Worm (Caenorhabditis elegans) whole organism, early embryonic: ENCODE results near the gene M176.11.
"Not testable (repeated sequence)": the region's sequence is repeated elsewhere in the genome, so short reads cannot be mapped to it uniquely, and the experiment has no call there.

Experiments
- B0310.2 ChIP-seq: sonication (generic microtip); optimal IDR thresholded peaks from 2 replicates; lab custom pipeline; 2016; ENCODE audit warnings: mild to moderate bottlenecking, missing genetic modification characterization, missing compliant biosample characterization
- F13C5.2 ChIP-seq: sonication (generic microtip); optimal IDR thresholded peaks from 2 replicates; lab custom pipeline; 2017; ENCODE audit warnings: mild to moderate bottlenecking, missing genetic modification characterization, inconsistent platforms, missing compliant biosample characterization
- aly-1 ChIP-seq: sonication (generic microtip); optimal IDR thresholded peaks from 2 replicates; lab custom pipeline; 2016; ENCODE audit warnings: missing genetic modification characterization, missing compliant biosample characterization
- ama-1 ChIP-seq: fragments of 150-350 bp; optimal IDR thresholded peaks from 2 replicates; lab custom pipeline; 2014
- ceh-13 ChIP-seq: fragments of 200-800 bp; sonication (Bioruptor generic); optimal IDR thresholded peaks from 2 replicates; lab custom pipeline; 2018; ENCODE audit warnings: mild to moderate bottlenecking, missing genetic modification characterization, missing compliant biosample characterization
- ceh-36 ChIP-seq: sonication (generic microtip); optimal IDR thresholded peaks from 2 replicates; lab custom pipeline; 2016; ENCODE audit warnings: missing genetic modification characterization, inconsistent platforms, missing compliant biosample characterization
- ets-7 ChIP-seq: sonication (generic microtip); optimal IDR thresholded peaks from 2 replicates; lab custom pipeline; 2016; ENCODE audit warnings: missing genotype, missing genetic modification characterization, missing compliant biosample characterization
- flt-1 ChIP-seq: fragments of 200-800 bp; sonication (Bioruptor generic); IDR thresholded peaks from 2 replicates; pipeline ENCODE4 v1.3.6; 2022; ENCODE audit warnings: missing genetic modification characterization, missing compliant biosample characterization
- hmbx-1 ChIP-seq: sonication (generic microtip); optimal IDR thresholded peaks from 2 replicates; lab custom pipeline; 2016; ENCODE audit warnings: mild to moderate bottlenecking, missing genetic modification characterization, missing compliant biosample characterization
- hmg-4 ChIP-seq: fragments of 200-800 bp; sonication (Bioruptor generic); optimal IDR thresholded peaks from 2 replicates; lab custom pipeline; 2018; ENCODE audit warnings: mild to moderate bottlenecking, missing genetic modification characterization, missing compliant biosample characterization
- hnd-1 ChIP-seq: sonication (generic microtip); optimal IDR thresholded peaks from 2 replicates; lab custom pipeline; 2016; ENCODE audit warnings: missing genetic modification characterization, missing compliant biosample characterization
- pes-1 ChIP-seq: fragments of 200-800 bp; sonication (Bioruptor generic); IDR thresholded peaks from 2 replicates; pipeline ENCODE4 v1.3.6; 2022; ENCODE audit warnings: missing genetic modification reagents, missing genetic modification characterization, missing compliant biosample characterization
- scrt-1 ChIP-seq: fragments of 200-800 bp; sonication (Bioruptor generic); IDR thresholded peaks from 2 replicates; pipeline ENCODE4 v1.3.6; 2022; ENCODE audit warnings: missing genetic modification characterization, missing compliant biosample characterization
- sea-1 ChIP-seq: fragments of 200-800 bp; sonication (Bioruptor generic); conservative IDR thresholded peaks from 2 replicates; pipeline ENCODE4 v1.3.6; 2022; ENCODE audit warnings: missing genetic modification characterization, missing compliant biosample characterization
- tbx-11 ChIP-seq: fragments of 200-800 bp; sonication (Bioruptor generic); IDR thresholded peaks from 2 replicates; pipeline ENCODE4 v1.3.6; 2022; ENCODE audit warnings: missing genetic modification characterization, missing compliant biosample characterization
- tbx-37 ChIP-seq: fragments of 200-800 bp; sonication (Bioruptor generic); conservative IDR thresholded peaks from 2 replicates; pipeline ENCODE4 v1.3.6; 2022; ENCODE audit warnings: missing genetic modification reagents, missing genetic modification characterization, missing compliant biosample characterization
- tra-4 ChIP-seq: sonication (generic microtip); optimal IDR thresholded peaks from 2 replicates; lab custom pipeline; 2017; ENCODE audit warnings: missing genetic modification characterization, missing compliant biosample characterization

Gene M176.11

ce11 chrII:9443522-9443921, 21.5 kb downstream of the M176.11 start, which contains the start of gene chil-15:
TSS of gene chil-15 (minus strand) at chrII:9443622.
- no peak for TF ChIP-seq hmbx-1 (tag; lab: Kevin White, UChicago)
- TF ChIP-seq hmg-4 = no peak
- no peak for TF ChIP-seq sea-1 (GFP tag; lab: Robert Waterston, UW)
- no peak for TF ChIP-seq hnd-1 (tag; lab: Kevin White, UChicago)
- TF ChIP-seq ets-7 (tag; lab: Kevin White, UChicago) = no peak
- no peak for TF ChIP-seq ceh-13 (GFP tag; lab: Kevin White, UChicago)
- TF ChIP-seq aly-1 (tag; lab: Kevin White, UChicago) = no peak
- TF ChIP-seq flt-1 (GFP tag; lab: Robert Waterston, UW) = no peak
- no peak for TF ChIP-seq B0310.2 (tag; lab: Kevin White, UChicago)
- no peak for TF ChIP-seq F13C5.2 (tag; lab: Kevin White, UChicago)
- no peak for TF ChIP-seq ceh-36 (tag; lab: Kevin White, UChicago)
- no peak for TF ChIP-seq tbx-37 (GFP tag; lab: Robert Waterston, UW)

DNA sequence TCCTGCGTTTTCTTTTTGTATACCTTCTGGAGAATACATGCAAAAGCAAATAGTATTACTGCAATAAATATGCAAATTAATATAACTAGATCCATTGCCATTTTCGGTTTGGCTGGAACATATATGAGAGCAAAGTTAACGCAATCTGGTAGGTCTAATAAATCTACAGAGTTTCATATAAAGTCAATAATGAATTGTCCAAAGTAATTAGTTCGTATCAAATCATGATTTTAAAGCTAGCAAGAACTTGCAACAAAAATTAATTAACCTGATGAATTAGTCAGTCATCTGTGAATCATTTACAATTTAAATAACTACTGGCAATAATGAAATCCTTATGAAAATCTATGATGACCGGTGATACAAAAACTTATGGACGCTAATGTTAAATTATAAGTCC, 23.3 kb downstream of the M176.11 start, which contains the start of gene R09D1.13:
Gene R09D1.13, minus strand, starts transcription at position 101 of the 400 bp plus-strand sequence.
- TF ChIP-seq ets-7 (tag; lab: Kevin White, UChicago) (no peak), hmbx-1 (tag; lab: Kevin White, UChicago) (no peak), ceh-36 (tag; lab: Kevin White, UChicago) (no peak), F13C5.2 (tag; lab: Kevin White, UChicago) (no peak), hnd-1 (tag; lab: Kevin White, UChicago) (no peak), tbx-11 (GFP tag; lab: Robert Waterston, UW) (no peak), tra-4 (tag; lab: Kevin White, UChicago) (no peak), hmg-4 (no peak), sea-1 (GFP tag; lab: Robert Waterston, UW) (no peak)

ce11 chrII:9447965-9448364, 25.9 kb downstream of the M176.11 start, which contains the start of gene chil-18:
TSS of gene chil-18 (plus strand) at chrII:9448265.
- TF ChIP-seq hnd-1 (tag; lab: Kevin White, UChicago) = no peak
- no peak for TF ChIP-seq hmg-4
- no peak for TF ChIP-seq tbx-11 (GFP tag; lab: Robert Waterston, UW)
- TF ChIP-seq tbx-37 (GFP tag; lab: Robert Waterston, UW) = no peak
- TF ChIP-seq hmbx-1 (tag; lab: Kevin White, UChicago) = no peak
- TF ChIP-seq sea-1 (GFP tag; lab: Robert Waterston, UW) = no peak
- no peak for TF ChIP-seq tra-4 (tag; lab: Kevin White, UChicago)

DNA sequence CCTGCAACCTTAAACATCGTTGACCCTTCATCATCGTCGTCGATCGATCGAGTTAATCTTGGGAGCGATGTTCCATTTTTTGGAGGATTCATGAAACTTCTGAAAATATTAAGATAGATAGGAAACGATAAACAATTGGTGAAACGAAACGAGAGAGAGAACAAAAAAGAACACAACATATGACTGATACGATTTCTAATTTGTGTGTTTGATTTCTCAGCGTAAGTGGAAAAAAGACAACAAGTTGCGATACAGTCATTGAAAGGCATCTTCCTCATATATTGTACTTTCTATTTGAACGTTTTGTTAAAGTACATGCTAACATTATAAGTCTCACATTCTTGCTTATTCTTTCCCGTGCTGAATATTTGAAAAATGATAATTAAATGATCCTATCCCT, 30.1 kb downstream of the M176.11 start, which contains the start of gene R09D1.12:
Gene R09D1.12, minus strand, starts transcription at position 101 of the 400 bp plus-strand sequence.
- TF ChIP-seq hnd-1 (tag; lab: Kevin White, UChicago); aly-1 (tag; lab: Kevin White, UChicago); pes-1 (GFP tag; lab: Robert Waterston, UW): not testable (repeated sequence)

- no peak for TF ChIP-seq flt-1 (GFP tag; lab: Robert Waterston, UW)
- no peak for TF ChIP-seq B0310.2 (tag; lab: Kevin White, UChicago)
- no peak for TF ChIP-seq ama-1 (lab: Kevin White, UChicago)
- no peak for TF ChIP-seq ets-7 (tag; lab: Kevin White, UChicago)
- TF ChIP-seq ceh-36 (tag; lab: Kevin White, UChicago) = no peak
- TF ChIP-seq hnd-1 (tag; lab: Kevin White, UChicago) = no peak
- TF ChIP-seq sea-1 (GFP tag; lab: Robert Waterston, UW) = no peak
- TF ChIP-seq tra-4 (tag; lab: Kevin White, UChicago) = no peak
- no peak for TF ChIP-seq tbx-37 (GFP tag; lab: Robert Waterston, UW)
- TF ChIP-seq tbx-11 (GFP tag; lab: Robert Waterston, UW) = no peak
- no peak for TF ChIP-seq scrt-1
- no peak for TF ChIP-seq hmbx-1 (tag; lab: Kevin White, UChicago)
Observed at ce11 chrII:9454304-9454703, 32.2 kb downstream of the M176.11 start, which contains the start of gene chil-19. TSS of gene chil-19 (minus strand) at chrII:9454404.

ce11 chrII:9459462-9459861, 37.4 kb downstream of the M176.11 start, which contains the start of gene R09D1.14:
TSS of gene R09D1.14 (minus strand) at chrII:9459562.
- TF ChIP-seq ama-1 (lab: Kevin White, UChicago); ets-7 (tag; lab: Kevin White, UChicago); F13C5.2 (tag; lab: Kevin White, UChicago): not testable (repeated sequence)

DNA sequence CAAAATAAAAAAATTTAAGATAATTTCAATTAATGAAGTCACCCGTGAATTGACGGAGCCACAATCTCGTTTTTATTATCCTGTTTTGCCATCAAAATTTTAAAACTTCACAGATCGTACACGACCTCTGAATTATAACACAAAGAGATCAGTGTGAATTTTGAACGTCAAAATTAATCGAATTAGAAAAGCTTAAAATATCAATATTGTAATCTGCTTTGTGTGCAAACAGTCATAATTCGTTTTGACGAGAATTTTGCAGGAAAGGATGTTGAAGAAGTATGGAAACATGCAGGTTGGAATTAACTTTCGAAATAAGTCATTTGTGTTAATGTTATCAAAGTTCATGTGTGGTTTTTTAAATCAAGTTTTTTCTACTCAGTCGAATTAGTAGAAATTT, 39.8 kb downstream of the M176.11 start, which contains the start of gene chil-21:
Gene chil-21, minus strand, starts transcription at position 101 of the 400 bp plus-strand sequence.
- not testable (repeated sequence) for TF ChIP-seq B0310.2 (tag; lab: Kevin White, UChicago); F13C5.2 (tag; lab: Kevin White, UChicago); tbx-37 (GFP tag; lab: Robert Waterston, UW)

DNA sequence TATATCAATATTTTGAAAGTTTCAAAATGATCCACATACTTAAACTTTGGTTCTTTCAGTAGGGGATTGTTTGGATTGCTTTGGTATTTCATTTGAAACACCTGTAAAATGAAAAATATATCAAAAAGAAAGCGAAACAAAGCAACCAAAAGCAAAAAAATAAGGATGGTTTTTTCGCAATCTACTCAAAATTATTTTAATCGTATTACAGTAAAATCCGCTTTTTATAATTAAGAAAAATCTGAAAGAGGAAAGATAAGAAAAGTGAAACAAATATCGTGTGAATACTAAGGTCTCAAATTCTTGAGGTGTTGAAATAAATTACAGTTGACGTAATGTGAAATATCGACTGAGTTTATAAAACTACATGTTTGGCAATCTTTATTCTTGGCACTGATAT, 44.0 kb downstream of the M176.11 start, which contains the start of gene chil-22:
Gene chil-22, minus strand, starts transcription at position 101 of the 400 bp plus-strand sequence.
- TF ChIP-seq sea-1 (GFP tag; lab: Robert Waterston, UW) = no peak
- TF ChIP-seq scrt-1 = no peak
- no peak for TF ChIP-seq F13C5.2 (tag; lab: Kevin White, UChicago)
- no peak for TF ChIP-seq pes-1 (GFP tag; lab: Robert Waterston, UW)
- no peak for TF ChIP-seq hmbx-1 (tag; lab: Kevin White, UChicago)
- TF ChIP-seq B0310.2 (tag; lab: Kevin White, UChicago) = no peak
- TF ChIP-seq ceh-36 (tag; lab: Kevin White, UChicago) = no peak
- no peak for TF ChIP-seq ets-7 (tag; lab: Kevin White, UChicago)
- TF ChIP-seq flt-1 (GFP tag; lab: Robert Waterston, UW) = no peak
- no peak for TF ChIP-seq ama-1 (lab: Kevin White, UChicago)
- no peak for TF ChIP-seq tbx-37 (GFP tag; lab: Robert Waterston, UW)
- no peak for TF ChIP-seq aly-1 (tag; lab: Kevin White, UChicago)
- no peak for TF ChIP-seq tbx-11 (GFP tag; lab: Robert Waterston, UW)
- no peak for TF ChIP-seq ceh-13 (GFP tag; lab: Kevin White, UChicago)
- TF ChIP-seq hnd-1 (tag; lab: Kevin White, UChicago) = no peak
- no peak for TF ChIP-seq hmg-4
- TF ChIP-seq tra-4 (tag; lab: Kevin White, UChicago) = no peak
